Worm (Caenorhabditis elegans): Measurements from ENCODE around the gene R10E4.7.

R10E4.7 gene

DNA sequence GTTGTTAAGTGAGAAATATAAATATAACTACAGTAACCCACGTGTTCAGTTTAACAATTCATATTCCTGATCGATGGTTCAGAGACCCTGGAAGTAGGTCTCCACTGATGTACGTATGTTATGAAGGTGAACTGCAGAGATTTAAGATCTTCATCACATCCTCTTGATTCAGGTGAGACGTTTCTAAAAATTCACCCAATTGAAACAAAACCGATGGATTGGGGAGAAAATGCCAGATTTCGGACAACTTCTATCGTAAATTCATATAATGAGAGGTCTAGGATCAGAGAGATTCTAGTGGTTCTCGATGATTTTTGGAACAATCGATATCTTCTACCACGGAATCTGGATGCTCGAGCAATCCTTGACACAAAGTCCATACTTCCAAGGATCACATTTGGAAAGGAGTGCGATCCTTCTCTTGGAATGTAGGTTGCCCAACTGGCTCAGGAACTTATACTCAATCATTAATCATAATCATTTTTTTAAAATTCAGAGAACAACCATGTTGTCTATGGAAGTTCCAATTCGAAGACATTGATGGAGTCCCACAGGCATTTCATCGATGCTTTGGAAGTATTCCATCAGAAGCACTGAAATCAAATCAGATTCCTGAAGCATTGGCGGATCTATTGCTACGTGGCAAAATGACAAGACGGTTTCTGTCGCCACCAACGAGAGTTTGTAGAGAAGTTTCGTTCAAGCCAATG is at the start of gene R10E4.7, which contains the start of gene nth-1:
R10E4.7 (plus strand) TSS at position 660 of the 710 bp plus-strand sequence.
nth-1 (minus strand) TSS at position 101 of the 710 bp plus-strand sequence.
- no peak for TF ChIP-seq unc-62 (GFP tag; optimal IDR thresholded peaks at IDR 0.05)

DNA sequence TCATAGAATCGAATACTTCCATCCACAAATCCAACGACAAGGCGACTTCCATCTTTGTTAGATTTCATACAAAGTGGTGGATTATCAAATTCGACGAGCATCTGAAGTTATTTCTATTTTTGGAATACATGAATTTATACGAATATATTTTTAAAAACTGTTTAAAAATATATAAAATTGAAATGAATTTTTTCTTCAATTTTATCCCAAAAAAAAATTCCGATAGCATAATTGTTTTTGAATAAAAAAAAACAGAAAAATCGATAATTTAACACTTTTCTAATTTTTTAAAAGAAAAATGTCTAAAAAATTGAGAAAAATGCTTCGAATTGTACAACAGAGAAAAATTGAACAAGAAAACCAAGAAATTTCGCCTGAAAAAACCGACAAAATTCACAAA is 47.0 kb upstream of the R10E4.7 start, which contains the start of gene Y44F5A.1:
Y44F5A.1 (minus strand) TSS at position 101 of the 400 bp plus-strand sequence.
- no peak for TF ChIP-seq unc-62 (GFP tag; optimal IDR thresholded peaks at IDR 0.05)

DNA sequence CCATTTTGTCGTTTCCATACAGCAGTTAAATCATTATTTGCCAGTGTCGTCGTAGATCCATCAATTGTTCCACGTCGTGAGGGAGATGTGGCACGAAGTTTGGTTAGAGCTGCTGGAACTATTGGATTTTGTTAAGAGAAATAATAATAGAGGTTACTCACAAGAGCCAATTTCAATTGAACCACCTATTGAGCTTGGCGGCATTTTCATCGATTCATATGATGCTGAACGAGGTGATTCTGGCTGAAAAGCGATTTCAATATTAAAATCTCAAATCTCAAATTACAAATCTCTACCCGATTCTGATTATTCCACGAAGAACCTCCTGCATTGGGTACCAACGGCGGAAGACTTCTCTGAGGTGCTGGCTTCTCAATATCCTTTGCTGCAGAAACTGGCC is 36.7 kb upstream of the R10E4.7 start:
- no peak for TF ChIP-seq unc-62 (GFP tag; optimal IDR thresholded peaks at IDR 0.05)

DNA sequence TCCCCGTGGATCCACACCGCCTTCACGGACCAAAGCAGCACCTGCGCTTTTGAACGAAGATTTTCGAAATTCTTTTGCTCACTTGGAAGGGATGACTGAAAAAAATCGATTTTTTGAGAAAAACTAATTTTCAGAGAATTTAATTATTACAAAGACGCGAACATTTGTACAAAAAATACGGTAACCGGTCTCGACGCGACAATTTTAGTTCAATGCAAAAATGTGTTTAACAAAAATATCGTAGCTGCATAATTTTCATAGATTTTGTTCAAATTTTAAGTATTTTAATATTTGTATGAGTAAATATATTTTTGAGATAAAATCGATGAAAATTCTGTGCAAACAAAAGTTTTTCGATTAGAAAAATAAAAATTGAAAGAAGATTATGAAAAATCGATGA is 31.6 kb upstream of the R10E4.7 start, which contains the start of gene T08A11.1:
T08A11.1 (minus strand) TSS at position 101 of the 400 bp plus-strand sequence.
- no peak for TF ChIP-seq unc-62 (GFP tag; optimal IDR thresholded peaks at IDR 0.05)

DNA sequence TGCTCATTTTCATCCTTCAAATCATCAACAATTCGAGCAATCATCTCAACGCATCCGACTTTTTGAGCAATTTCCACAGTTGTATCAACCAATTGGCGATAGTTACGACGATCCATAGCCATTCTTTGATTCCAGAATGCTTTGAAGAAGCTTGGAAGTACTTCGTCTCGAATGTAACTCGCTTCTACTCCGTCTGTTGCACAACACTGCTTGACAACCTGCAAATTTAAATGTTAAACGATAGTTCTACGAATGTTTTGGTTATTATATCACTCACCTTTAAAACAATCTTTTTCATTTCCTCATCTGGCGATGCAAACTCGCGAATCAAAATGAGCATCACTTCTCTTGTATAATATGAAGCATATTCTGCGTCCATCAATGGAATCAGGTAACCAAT is 28.7 kb upstream of the R10E4.7 start:
- no peak for TF ChIP-seq unc-62 (GFP tag; optimal IDR thresholded peaks at IDR 0.05)

DNA sequence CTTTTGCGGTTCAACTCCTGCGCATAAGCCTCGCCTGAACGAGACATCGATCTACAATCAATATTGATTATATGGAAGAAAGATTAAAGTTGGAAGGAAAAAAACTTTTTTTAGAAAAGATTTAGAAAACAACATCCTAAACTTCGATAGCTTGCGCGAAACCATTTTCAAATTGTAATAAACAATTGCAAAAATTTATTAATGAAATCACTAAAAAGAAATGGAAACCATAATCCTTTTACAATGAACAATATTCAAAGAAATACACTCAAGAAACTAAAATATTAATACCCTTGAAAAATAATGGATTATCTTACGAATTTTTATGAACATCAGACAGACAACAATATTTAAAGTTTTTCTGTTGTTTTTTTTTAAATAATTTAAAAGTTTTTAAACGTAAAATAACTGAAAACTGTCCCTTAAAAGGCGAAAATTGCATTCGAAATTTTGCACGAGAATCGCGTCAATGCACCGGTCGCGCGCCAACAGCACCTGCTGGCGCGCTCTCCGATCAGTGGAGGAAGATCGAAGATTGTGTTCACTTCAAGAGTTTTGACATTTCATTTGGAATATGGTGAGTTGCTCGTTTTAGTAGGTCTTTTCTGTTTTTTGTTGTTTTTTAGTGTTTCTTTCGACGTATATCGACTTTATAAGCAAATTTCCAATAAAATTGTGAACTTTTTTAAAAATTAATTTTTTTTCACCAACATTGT is 25.2 kb upstream of the R10E4.7 start, which contains the start of the genes sftb-1 and R10E4.1:
sftb-1 (minus strand) TSS at position 51 of the 716 bp plus-strand sequence.
R10E4.1 (plus strand) TSS at position 524 of the 716 bp plus-strand sequence.
- no peak for TF ChIP-seq unc-62 (GFP tag; optimal IDR thresholded peaks at IDR 0.05)

DNA sequence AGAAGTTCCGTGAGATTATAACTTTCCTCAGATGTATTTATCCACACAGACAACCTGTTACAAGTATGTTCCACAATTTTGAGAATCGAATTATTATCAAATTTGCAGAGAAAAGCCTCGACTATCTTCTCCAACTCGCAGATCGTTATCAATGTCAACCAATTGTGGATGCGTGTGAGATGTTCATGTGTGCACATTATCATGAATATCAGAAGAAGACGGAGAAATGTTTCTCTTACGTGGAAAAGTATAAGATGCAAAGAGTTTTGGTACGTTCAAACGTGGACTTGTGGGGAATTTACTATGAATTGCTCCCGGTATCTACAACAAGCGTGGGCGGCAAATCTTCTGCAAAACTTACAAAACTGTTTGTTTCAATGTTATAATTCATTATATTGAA is 23.6 kb upstream of the R10E4.7 start:
- TF ChIP-seq unc-62 (GFP tag; optimal IDR thresholded peaks at IDR 0.05) = no peak

DNA sequence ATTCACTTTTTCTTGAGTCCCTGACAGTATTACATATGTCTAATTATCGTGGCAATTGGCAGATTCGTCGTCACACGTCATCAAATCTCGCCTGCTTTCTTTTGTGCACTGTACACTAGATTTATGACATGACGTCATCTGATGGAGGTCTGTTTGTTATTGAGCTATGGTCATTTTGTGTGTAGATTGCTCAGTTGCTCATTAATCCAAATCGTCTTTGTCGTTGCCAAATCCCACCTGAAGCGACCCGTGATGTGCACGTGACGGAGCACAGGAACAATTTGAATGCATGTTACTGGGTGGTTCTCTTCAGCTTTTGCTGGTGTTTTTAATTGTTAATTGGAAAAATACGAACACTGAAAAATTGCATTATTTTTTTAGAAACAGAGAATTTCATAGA is 21.7 kb upstream of the R10E4.7 start:
- no peak for TF ChIP-seq unc-62 (GFP tag; optimal IDR thresholded peaks at IDR 0.05)

DNA sequence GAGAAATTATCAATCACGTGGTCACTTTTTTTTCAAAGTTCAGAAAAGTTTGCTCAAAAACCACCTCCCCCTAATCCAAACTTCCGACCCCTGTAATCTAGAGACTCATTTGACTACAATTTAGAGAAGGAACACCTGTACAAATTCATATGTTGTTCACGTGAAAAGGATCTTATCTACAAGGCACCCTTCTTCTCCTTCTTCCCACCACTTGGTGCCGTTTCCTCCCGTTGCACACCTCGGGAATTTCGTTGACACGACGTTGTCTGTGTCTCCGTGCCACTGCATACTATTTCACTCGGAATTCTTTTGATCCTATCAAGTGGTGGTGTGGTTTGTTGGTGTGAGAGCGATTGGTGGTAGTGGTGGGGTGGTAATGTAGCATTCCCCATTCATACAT is 20.1 kb upstream of the R10E4.7 start:
- no peak for TF ChIP-seq unc-62 (GFP tag; optimal IDR thresholded peaks at IDR 0.05)

DNA sequence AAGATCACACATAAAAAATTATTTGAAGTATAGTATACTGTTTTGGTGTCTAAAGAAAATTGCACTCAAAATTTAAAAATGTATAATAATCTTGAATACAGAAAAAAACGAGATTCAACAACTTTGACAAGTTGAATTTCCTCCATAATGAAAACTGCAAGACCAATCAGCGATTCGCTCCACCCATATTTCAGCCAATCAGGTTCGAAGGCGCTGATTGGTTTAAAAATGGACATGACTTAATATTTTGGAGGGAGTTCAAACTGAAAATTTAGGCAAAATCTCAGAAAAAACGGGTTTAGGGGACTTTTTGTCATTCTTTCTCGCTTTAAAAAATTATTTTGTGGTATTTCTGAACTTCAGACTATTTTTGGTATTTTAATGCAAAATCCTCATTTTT is 18.9 kb upstream of the R10E4.7 start:
- no peak for TF ChIP-seq unc-62 (GFP tag; optimal IDR thresholded peaks at IDR 0.05)

DNA sequence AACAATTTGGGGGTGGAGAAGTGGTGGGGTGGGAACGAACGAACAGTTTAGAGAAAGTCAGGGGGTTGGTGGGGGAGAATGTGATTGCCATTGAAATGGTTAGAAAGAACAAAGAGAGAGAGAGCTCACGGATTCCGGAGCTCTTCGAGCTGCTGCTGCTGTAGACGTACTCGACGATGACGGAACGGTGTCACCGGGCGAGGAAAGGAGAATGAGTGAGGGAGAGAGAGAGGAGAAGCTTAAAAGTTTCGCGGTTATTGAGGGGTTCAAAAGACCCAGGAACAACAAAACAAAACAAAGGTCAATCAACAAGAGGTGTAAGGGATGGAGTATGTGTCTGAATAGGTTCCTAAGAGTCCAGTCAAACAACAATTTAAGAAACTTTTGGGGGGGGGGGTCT is 18.3 kb upstream of the R10E4.7 start:
- TF ChIP-seq unc-62 (GFP tag; optimal IDR thresholded peaks at IDR 0.05) = no peak

DNA sequence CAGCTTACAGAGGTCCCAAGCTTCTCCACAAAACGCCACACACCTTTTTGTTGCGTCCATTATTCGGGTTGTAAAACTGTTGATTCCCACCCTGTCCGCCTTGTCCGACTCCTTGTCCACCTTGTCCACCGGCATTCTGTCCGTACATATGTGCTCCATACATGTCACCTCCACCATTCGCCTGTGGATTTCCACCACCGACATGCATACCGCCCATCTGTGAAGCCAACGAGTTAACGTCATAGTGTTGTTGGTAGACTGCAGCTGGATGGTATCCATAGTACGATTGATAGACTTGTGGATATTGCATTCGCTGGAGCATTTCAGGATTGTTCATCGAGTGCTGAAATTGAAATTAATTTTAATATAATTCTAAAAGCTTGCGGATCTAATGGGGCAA is 16.9 kb upstream of the R10E4.7 start:
- TF ChIP-seq unc-62 (GFP tag; optimal IDR thresholded peaks at IDR 0.05) = no peak

DNA sequence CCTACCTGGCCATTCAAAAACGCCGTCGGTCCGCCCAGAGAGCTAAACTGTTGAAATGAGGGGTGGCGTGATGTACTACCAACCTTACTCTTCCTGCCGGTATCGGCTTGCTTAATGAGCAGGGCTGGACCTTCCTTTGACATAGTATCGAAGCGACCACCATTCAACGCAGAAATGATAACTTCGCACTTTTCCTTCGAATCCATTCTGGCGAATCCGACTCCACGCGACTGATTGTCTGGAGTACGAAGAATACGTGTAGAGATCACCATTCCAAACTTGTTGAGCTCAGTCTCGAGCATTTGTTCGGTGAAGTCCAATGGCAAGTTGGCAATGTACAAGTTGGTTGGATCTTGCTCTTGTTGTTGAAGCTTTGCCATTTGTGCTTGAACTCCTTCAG is 16.4 kb upstream of the R10E4.7 start:
- TF ChIP-seq unc-62 (GFP tag; optimal IDR thresholded peaks at IDR 0.05) = no peak

DNA sequence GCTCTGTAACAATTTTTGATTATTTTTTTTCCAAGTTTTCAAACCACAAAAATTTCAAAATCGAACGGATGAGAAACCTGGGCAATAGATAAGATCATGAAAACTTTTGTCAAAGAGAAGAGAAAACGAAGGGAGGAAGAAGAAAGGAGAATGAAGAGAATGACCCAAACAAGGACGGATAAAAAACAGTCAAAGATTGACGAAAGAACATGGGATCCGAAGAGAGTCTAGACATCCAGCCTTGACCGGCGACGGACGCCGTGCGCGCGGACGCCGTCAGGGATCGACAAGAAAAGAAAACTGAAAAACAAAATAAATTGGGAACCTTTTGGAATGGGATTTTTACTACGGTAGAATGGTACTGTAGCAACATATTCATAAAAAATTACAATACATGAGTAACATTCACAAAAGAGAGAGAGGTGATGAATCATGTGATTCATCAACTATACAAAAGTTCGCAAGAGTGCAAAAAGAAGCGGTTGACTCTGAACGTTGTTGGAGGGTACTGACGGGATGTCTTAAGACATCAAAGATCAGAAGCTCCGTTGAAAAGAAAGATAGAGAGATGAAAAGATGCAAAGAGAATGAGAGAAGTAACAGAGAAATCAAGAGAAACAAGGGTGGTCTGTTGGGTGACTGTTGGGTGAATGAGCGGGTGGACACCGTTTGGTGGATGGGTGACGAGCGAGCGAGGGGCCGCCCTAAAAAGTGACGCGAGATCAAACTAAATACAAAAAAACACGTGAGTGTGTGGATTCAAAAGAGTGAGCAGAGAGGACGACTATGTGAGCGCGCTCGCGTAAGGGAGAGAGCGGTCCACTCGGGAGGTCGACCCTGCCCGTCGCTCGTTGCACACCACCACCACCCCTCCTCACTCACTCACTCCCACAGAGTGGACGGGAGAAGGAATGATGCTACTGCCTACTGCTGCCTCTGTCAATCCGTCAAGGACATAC is 14.1 kb upstream of the R10E4.7 start, which contains the start of gene sup-26:
sup-26 (minus strand) TSS at position 10 of the 959 bp plus-strand sequence.
- TF ChIP-seq unc-62 (GFP tag; optimal IDR thresholded peaks at IDR 0.05) = no peak

DNA sequence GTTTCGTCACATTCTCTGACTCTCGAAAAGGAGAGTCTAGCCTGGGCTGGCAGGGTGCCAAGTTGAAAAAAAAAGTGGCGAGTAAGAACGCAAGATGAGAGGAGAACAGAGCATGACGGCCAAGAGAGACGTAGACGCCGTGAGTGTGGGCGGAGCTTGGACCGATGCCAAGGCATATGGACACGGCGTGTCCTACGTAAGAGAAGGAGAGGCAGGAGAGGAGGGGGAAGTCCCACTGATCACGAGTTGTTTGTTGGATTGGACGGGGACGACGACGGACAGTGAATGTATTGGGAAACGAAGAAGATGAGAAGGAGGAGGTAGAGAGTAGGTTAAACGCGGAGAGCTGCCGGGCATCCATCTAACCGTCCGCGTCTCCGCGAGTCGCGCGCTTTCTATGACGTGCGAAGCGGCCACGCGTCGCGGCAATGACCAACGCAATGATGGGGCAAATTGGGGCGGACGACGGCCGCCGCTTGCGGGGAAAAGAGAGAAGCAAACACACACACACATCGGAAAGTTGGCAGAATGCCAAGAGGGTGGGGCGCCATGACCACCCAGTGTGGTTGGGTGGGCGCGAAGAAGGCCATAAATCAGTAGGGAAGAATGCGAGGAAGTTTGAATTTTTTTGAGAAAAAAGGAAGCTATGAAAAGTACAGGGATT is 12.5 kb upstream of the R10E4.7 start:
- TF ChIP-seq unc-62 (GFP tag; optimal IDR thresholded peaks at IDR 0.05) = peak; percentile 48
